Worm (Caenorhabditis elegans): Measurements from ENCODE around the gene F58G6.3.

The F58G6.3 gene

ce11 chrIV:9643188-9643587, 10.1 kb upstream of the F58G6.3 start, which contains the start of gene degl-2:
degl-2 (plus strand) TSS chrIV:9643488.
- TF ChIP-seq sea-1 (GFP tag; conservative IDR thresholded peaks at IDR 0.05) (no peak), hmg-4 (GFP tag; optimal IDR thresholded peaks at IDR 0.05) (no peak), flt-1 (GFP tag; IDR thresholded peaks at IDR 0.05) (no peak), hnd-1 (tag; optimal IDR thresholded peaks at IDR 0.05) (no peak), pes-1 (GFP tag; IDR thresholded peaks at IDR 0.05) (no peak), aly-1 (tag; optimal IDR thresholded peaks at IDR 0.05) (no peak), ets-7 (tag; optimal IDR thresholded peaks at IDR 0.05) (no peak), tbx-37 (GFP tag; conservative IDR thresholded peaks at IDR 0.05) (no peak), ama-1 (optimal IDR thresholded peaks at IDR 0.05) (no peak), ceh-13 (GFP tag; optimal IDR thresholded peaks at IDR 0.05) (no peak), B0310.2 (tag; optimal IDR thresholded peaks at IDR 0.05) (no peak), F13C5.2 (tag; optimal IDR thresholded peaks at IDR 0.05) (no peak)

DNA sequence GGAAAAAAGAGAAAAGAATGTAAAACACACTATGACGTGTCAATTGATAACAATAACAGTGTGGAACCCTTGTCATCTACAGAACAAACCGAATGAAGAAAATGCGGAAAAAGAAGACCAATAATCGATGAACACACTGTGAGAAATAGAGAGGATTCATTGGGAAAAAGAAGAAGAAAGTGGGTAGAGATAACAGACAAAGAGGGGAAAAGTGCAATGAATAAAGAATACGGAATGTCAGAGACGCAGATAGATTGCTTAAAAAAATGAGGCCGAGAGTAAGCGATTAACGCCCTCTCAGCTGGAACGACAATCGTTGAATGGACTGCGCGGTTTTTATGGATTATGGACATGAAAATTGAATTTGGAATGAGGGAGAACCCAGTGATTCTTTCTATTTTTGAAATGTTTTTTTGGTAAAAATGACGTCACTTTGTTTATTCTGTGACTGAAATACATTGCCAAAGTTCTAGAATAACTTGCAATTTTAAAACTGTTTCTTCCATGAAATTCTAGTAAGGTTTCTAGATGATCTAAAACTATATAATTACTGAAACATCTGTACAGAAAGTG, 5.5 kb upstream of the F58G6.3 start, which contains the start of gene amph-1:
Gene amph-1 (minus strand): TSS at position 85 of the 573 bp plus-strand sequence.
- TF ChIP-seq F13C5.2 (tag; optimal IDR thresholded peaks at IDR 0.05) (peak; percentile 1), scrt-1 (GFP tag; IDR thresholded peaks at IDR 0.05) (no peak)

DNA sequence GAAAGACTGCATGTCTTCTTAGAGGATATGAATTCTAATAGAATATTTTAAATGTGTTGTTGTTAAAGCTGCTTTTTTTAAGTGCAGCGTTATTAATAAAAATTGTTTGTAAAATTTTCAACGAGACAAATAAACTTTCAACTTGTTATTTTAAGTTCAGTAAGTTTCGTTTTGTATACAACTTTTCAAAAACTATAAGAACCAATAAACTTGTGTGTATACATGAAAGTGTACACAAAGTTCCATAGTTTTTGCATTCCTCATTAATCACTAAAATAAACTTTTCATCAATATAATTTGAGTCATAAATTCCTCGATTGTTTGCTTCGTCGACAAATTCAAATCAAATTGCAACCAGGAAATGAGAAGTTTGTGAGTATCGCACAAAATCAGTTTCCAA, 4.7 kb upstream of the F58G6.3 start, which contains the start of gene srm-3:
Gene srm-3 (plus strand): TSS at position 301 of the 400 bp plus-strand sequence.
- TF ChIP-seq pes-1 (GFP tag; IDR thresholded peaks at IDR 0.05) (no peak), flt-1 (GFP tag; IDR thresholded peaks at IDR 0.05) (no peak), tbx-37 (GFP tag; conservative IDR thresholded peaks at IDR 0.05) (no peak), ets-7 (tag; optimal IDR thresholded peaks at IDR 0.05) (no peak), ama-1 (optimal IDR thresholded peaks at IDR 0.05) (no peak), aly-1 (tag; optimal IDR thresholded peaks at IDR 0.05) (no peak)

- TF ChIP-seq flt-1 (GFP tag; IDR thresholded peaks at IDR 0.05) (no peak), sea-1 (GFP tag; conservative IDR thresholded peaks at IDR 0.05) (no peak), pes-1 (GFP tag; IDR thresholded peaks at IDR 0.05) (no peak), hmbx-1 (tag; optimal IDR thresholded peaks at IDR 0.05) (no peak), scrt-1 (GFP tag; IDR thresholded peaks at IDR 0.05) (no peak), hnd-1 (tag; optimal IDR thresholded peaks at IDR 0.05) (no peak), tbx-37 (GFP tag; conservative IDR thresholded peaks at IDR 0.05) (no peak), tra-4 (tag; optimal IDR thresholded peaks at IDR 0.05) (no peak), hmg-4 (GFP tag; optimal IDR thresholded peaks at IDR 0.05) (no peak), ama-1 (optimal IDR thresholded peaks at IDR 0.05) (no peak), tbx-11 (GFP tag; IDR thresholded peaks at IDR 0.05) (no peak), F13C5.2 (tag; optimal IDR thresholded peaks at IDR 0.05) (no peak)
Measured at ce11 chrIV:9651234-9651633, 2.1 kb upstream of the F58G6.3 start, which contains the start of gene chca-1. chca-1 (plus strand) TSS chrIV:9651394.

DNA sequence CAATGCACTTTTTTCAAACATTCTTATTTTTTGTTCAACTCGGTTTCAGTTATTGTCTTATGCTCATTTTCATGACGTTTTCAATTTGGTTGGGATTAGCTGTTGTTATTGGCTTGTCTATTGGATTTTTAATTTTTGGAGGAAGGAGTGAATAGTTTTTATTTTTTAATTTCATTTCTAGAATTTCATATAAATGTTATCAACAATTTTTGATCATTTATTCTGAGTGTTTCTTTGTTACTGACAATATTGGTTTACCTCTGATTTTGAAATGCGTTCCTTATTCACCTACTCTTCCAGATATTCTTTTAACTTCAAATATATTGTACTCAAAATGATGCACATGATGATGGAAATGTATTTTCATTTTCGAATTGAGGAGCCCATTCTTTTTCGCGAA, 682 bp downstream of the F58G6.3 start, which contains the start of gene F58G6.7:
Gene F58G6.7 (plus strand): TSS at position 301 of the 400 bp plus-strand sequence.
- TF ChIP-seq B0310.2 (tag; optimal IDR thresholded peaks at IDR 0.05) = no peak
- TF ChIP-seq aly-1 (tag; optimal IDR thresholded peaks at IDR 0.05) = no peak

ce11 chrIV:9655556-9655955, 2.2 kb downstream of the F58G6.3 start:
- TF ChIP-seq ets-7 (tag; optimal IDR thresholded peaks at IDR 0.05) (no peak), hmg-4 (GFP tag; optimal IDR thresholded peaks at IDR 0.05) (no peak), hnd-1 (tag; optimal IDR thresholded peaks at IDR 0.05) (no peak), ceh-13 (GFP tag; optimal IDR thresholded peaks at IDR 0.05) (no peak)

DNA sequence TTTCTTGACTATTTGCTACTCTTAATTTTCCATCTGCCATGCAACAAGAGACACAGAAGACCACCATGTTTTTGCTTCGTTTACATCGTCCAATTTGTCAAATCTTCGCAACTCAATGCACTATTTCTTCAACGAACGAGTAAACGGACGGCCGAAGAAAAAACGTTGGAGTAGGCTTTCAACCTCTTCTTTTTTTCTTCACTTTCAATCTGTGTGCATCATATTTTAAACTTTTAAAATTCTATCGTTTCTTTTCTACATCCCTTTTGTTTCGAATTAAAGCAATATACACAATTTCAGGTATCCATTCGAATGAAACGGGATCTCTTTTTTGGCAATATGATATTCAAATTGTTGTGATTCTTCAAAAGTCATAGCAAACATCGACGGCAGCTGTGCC, 4.4 kb downstream of the F58G6.3 start, which contains the start of gene acc-1:
Gene acc-1 (plus strand): TSS at position 301 of the 400 bp plus-strand sequence.
- TF ChIP-seq tbx-11 (GFP tag; IDR thresholded peaks at IDR 0.05) (no peak), aly-1 (tag; optimal IDR thresholded peaks at IDR 0.05) (no peak), ets-7 (tag; optimal IDR thresholded peaks at IDR 0.05) (no peak), F13C5.2 (tag; optimal IDR thresholded peaks at IDR 0.05) (no peak), hnd-1 (tag; optimal IDR thresholded peaks at IDR 0.05) (no peak), ama-1 (optimal IDR thresholded peaks at IDR 0.05) (no peak), scrt-1 (GFP tag; IDR thresholded peaks at IDR 0.05) (no peak), tra-4 (tag; optimal IDR thresholded peaks at IDR 0.05) (no peak), ceh-13 (GFP tag; optimal IDR thresholded peaks at IDR 0.05) (no peak), tbx-37 (GFP tag; conservative IDR thresholded peaks at IDR 0.05) (no peak), hmg-4 (GFP tag; optimal IDR thresholded peaks at IDR 0.05) (no peak), B0310.2 (tag; optimal IDR thresholded peaks at IDR 0.05) (no peak), ceh-36 (tag; optimal IDR thresholded peaks at IDR 0.05) (no peak), hmbx-1 (tag; optimal IDR thresholded peaks at IDR 0.05) (no peak), pes-1 (GFP tag; IDR thresholded peaks at IDR 0.05) (no peak), sea-1 (GFP tag; conservative IDR thresholded peaks at IDR 0.05) (no peak), flt-1 (GFP tag; IDR thresholded peaks at IDR 0.05) (no peak)

- TF ChIP-seq sea-1 (GFP tag; conservative IDR thresholded peaks at IDR 0.05) = no peak
- no peak for TF ChIP-seq hnd-1 (tag; optimal IDR thresholded peaks at IDR 0.05)
Measured at ce11 chrIV:9659999-9660398, 6.7 kb downstream of the F58G6.3 start.

DNA sequence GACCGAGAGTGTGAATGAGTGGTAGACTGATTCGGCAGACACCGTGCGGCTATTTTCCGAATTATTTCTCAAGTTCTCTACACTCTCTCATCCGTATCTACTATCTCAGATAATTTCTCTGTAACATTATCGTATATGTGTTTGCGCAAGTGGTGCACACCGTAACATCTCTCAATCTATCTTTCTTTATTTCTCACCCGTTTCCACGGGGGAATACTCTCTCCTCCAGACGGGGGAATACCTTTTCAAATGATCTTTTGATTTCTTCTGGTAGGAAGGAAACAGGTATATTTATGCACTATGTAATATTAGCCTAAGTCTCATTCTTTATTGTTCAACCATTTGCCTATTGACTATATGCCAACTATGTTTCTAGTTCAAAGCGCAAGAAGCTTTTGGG, 13.7 kb downstream of the F58G6.3 start:
- TF ChIP-seq aly-1 (tag; optimal IDR thresholded peaks at IDR 0.05) = no peak
- TF ChIP-seq ceh-13 (GFP tag; optimal IDR thresholded peaks at IDR 0.05) = no peak
- no peak for TF ChIP-seq B0310.2 (tag; optimal IDR thresholded peaks at IDR 0.05)
- TF ChIP-seq ets-7 (tag; optimal IDR thresholded peaks at IDR 0.05) = no peak
- TF ChIP-seq hmg-4 (GFP tag; optimal IDR thresholded peaks at IDR 0.05) = no peak
- TF ChIP-seq hnd-1 (tag; optimal IDR thresholded peaks at IDR 0.05) = no peak
- TF ChIP-seq scrt-1 (GFP tag; IDR thresholded peaks at IDR 0.05) = no peak

Data from whole organism, early embryonic.